Fruit fly (Drosophila melanogaster): Measurements from ENCODE around the gene hop.

Gene hop

DNA sequence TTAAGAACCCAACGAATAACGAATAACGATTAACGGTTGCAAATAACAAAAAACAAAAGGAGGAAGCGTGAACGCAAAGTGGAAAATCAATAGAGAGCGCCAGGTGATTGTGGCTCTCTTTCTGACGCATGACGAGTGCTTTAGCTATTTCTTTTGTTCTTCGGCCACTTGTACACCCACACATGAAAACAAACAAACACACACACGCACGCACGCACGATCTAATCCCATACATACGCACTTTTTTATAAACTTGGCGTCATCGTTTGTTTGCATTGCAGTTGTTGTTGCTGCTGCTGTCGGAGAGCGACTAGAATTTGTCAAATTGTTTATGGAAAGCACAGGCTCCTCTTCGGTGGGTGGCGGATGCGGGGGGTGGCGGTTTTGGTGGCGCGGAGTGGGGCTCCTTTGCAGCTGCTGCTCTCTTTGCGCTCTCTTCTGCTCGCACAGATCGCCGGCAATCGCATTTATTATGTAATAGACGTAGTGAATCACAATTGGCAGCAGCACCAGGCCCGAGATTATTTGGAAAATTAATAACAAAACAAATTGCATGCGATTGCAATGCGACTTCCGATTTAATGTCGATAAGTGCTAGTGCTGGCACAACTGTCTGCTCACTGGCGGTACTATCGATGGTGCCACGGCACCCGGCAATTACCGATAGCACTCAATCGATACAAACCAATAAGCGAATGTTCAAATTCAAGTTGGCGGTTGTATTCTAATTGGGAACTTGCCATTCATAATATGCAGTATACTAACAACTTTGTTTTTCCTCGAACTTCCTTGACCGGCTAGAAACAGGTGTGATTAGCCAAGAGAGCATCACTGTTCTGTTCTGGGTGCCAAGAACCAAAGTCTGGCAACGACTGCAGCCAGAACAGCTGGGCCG lies 28.7 kb downstream of the hop start:
- TF ChIP-seq Jra (GFP tag; optimal IDR thresholded peaks at IDR 0.05) (peak; percentile 52), Myc (optimal IDR thresholded peaks at IDR 0.05) (peak; percentile 91), br (GFP tag; optimal IDR thresholded peaks at IDR 0.05) (peak; percentile 20), ey (GFP tag; optimal IDR thresholded peaks at IDR 0.05) (peak; percentile 50), Dfd (GFP tag; optimal IDR thresholded peaks at IDR 0.05) (no peak), HLH106 (tag; optimal IDR thresholded peaks at IDR 0.05) (peak; percentile 53), GATAd (GFP tag; optimal IDR thresholded peaks at IDR 0.05) (peak; percentile 20), N (GFP tag; optimal IDR thresholded peaks at IDR 0.05) (no peak), Rel (GFP tag; optimal IDR thresholded peaks at IDR 0.05) (no peak), Rel (tag; optimal IDR thresholded peaks at IDR 0.05) (peak; percentile 4), tai (GFP tag; optimal IDR thresholded peaks at IDR 0.05) (no peak), Hr83 (GFP tag; optimal IDR thresholded peaks at IDR 0.05; ENCODE audit: poor library complexity, severe bottlenecking) (peak; percentile 22), CG32264 (GFP tag; optimal IDR thresholded peaks at IDR 0.05) (no peak), sage (GFP tag; optimal IDR thresholded peaks at IDR 0.05) (no peak), dsf (GFP tag; optimal IDR thresholded peaks at IDR 0.05; ENCODE audit: borderline replicate concordance) (no peak), Vsx2 (GFP tag; optimal IDR thresholded peaks at IDR 0.05; ENCODE audit: partially characterized antibody) (no peak), OdsH (GFP tag; optimal IDR thresholded peaks at IDR 0.05) (peak; percentile 9), rgr (GFP tag; optimal IDR thresholded peaks at IDR 0.05) (peak; percentile 52), foxo (GFP tag; optimal IDR thresholded peaks at IDR 0.05) (peak in 1 of 2 experiments; percentile 65), dmrt93B (GFP tag; optimal IDR thresholded peaks at IDR 0.05) (no peak), psq (GFP tag; optimal IDR thresholded peaks at IDR 0.05) (peak; percentile 95), Dif (GFP tag; optimal IDR thresholded peaks at IDR 0.05; ENCODE audit: partially characterized antibody) (no peak), dl (GFP tag; optimal IDR thresholded peaks at IDR 0.05; ENCODE audit: insufficient read depth in 1 of 2, partially characterized antibody in 2 of 2) (no peak), Mio (GFP tag; optimal IDR thresholded peaks at IDR 0.05) (no peak), pan (optimal IDR thresholded peaks at IDR 0.05) (no peak), Hr78 (GFP tag; optimal IDR thresholded peaks at IDR 0.05) (no peak), woc (GFP tag; optimal IDR thresholded peaks at IDR 0.05) (peak; percentile 74), usp (GFP tag; optimal IDR thresholded peaks at IDR 0.05) (no peak), jim (GFP tag; optimal IDR thresholded peaks at IDR 0.05) (no peak), h (GFP tag; optimal IDR thresholded peaks at IDR 0.05) (peak; percentile 78), Sp1 (GFP tag; optimal IDR thresholded peaks at IDR 0.05) (peak; percentile 3), CG9705 (GFP tag; optimal IDR thresholded peaks at IDR 0.05) (no peak), lola (GFP tag; optimal IDR thresholded peaks at IDR 0.05) (no peak), Abd-B (GFP tag; optimal IDR thresholded peaks at IDR 0.05) (no peak), Hnf4 (GFP tag; optimal IDR thresholded peaks at IDR 0.05) (no peak), CrebA (GFP tag; optimal IDR thresholded peaks at IDR 0.05; ENCODE audit: borderline replicate concordance) (no peak), brk (GFP tag; optimal IDR thresholded peaks at IDR 0.05) (no peak), sv (GFP tag; optimal IDR thresholded peaks at IDR 0.05) (no peak), fru (GFP tag; optimal IDR thresholded peaks at IDR 0.05) (peak; percentile 38)

DNA sequence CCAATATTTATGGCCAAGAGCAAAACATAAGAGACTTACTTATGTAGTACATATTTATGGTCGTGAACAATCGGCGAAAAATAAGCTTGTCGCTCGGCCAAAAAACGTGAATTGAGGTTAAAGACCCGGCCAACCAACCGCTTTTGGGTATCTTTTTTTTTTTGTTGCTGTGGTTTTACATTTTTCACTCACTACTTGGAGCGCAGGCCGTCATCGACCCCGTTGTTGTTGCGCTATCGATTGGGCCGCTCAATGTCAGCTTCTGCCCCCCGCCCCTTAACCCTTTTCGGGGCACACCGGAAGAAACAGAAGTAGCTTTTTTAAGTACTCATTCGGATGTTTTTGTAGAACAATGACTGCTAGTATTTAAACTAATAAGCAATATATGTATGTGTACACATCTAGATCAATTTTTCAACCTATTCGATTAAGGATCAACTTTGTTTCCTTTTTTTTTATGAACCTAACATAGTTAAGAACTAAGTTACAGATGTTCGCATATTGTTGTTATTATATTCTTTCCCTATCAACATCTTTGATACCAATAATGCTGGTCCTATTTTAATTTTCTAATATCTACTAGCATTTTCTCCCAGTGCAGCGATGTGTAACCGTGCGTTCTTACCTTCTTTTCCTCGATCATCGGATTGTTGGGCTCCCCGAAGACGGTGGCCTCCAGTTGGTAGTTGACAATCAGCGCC lies 29.7 kb downstream of the hop start:
- TF ChIP-seq sv (GFP tag; optimal IDR thresholded peaks at IDR 0.05) (peak; percentile 56), Abd-B (GFP tag; optimal IDR thresholded peaks at IDR 0.05) (no peak), psq (GFP tag; optimal IDR thresholded peaks at IDR 0.05) (peak; percentile 48), sage (GFP tag; optimal IDR thresholded peaks at IDR 0.05) (no peak), CrebA (GFP tag; optimal IDR thresholded peaks at IDR 0.05; ENCODE audit: borderline replicate concordance) (no peak), br (GFP tag; optimal IDR thresholded peaks at IDR 0.05) (peak; percentile 55), Sp1 (GFP tag; optimal IDR thresholded peaks at IDR 0.05) (peak; percentile 76), CG32264 (GFP tag; optimal IDR thresholded peaks at IDR 0.05) (peak; percentile 41), h (GFP tag; optimal IDR thresholded peaks at IDR 0.05) (peak; percentile 6), woc (GFP tag; optimal IDR thresholded peaks at IDR 0.05) (peak; percentile 54), dmrt93B (GFP tag; optimal IDR thresholded peaks at IDR 0.05) (no peak), Hr78 (GFP tag; optimal IDR thresholded peaks at IDR 0.05) (no peak), HLH106 (tag; optimal IDR thresholded peaks at IDR 0.05) (peak; percentile 53), foxo (GFP tag; optimal IDR thresholded peaks at IDR 0.05) (peak in 1 of 2 experiments; percentile 85), OdsH (GFP tag; optimal IDR thresholded peaks at IDR 0.05) (peak; percentile 63), fru (GFP tag; optimal IDR thresholded peaks at IDR 0.05) (peak; percentile 85), ey (GFP tag; optimal IDR thresholded peaks at IDR 0.05) (peak; percentile 53), CG9705 (GFP tag; optimal IDR thresholded peaks at IDR 0.05) (peak; percentile 14), Jra (GFP tag; optimal IDR thresholded peaks at IDR 0.05) (no peak)
